Worm (Caenorhabditis elegans): Measurements from ENCODE around the gene spe-36.

DNA sequence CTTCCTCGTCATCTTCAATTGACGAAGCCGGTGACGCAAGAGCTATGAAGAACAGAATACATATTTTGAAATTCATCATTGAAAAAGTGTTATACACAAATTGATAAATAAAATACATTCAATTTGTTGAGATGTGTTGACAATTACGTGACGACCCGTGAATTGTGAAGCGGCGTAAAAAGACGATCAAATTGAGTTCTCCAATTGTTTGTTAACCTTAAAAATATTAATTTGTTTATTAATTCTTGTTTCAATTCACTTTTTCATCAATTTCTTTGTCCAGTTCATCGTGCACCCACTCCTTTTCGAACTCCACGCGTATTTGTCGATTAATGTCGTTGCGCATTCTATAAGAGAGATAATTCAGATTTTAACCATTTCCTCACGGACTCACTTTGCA is at the start of gene spe-36:
- TF ChIP-seq lin-39 (tag; optimal IDR thresholded peaks at IDR 0.05) (no peak), madf-9 (GFP tag; conservative IDR thresholded peaks at IDR 0.05) (no peak), unc-39 (tag; optimal IDR thresholded peaks at IDR 0.05) (no peak), ceh-62 (tag; optimal IDR thresholded peaks at IDR 0.05) (no peak), pha-4 (GFP tag; IDR thresholded peaks at IDR 0.05) (no peak), pha-4 (tag; optimal IDR thresholded peaks at IDR 0.05) (no peak), nhr-25 (tag; optimal IDR thresholded peaks at IDR 0.05; ENCODE audit: borderline replicate concordance, insufficient read depth) (no peak), duxl-1 (tag; optimal IDR thresholded peaks at IDR 0.05; ENCODE audit: poor library complexity) (no peak), lsy-2 (tag; optimal IDR thresholded peaks at IDR 0.05) (no peak), T26A8.4 (GFP tag; IDR thresholded peaks at IDR 0.05) (no peak), sdz-12 (GFP tag; optimal IDR thresholded peaks at IDR 0.05) (no peak), lim-7 (GFP tag; IDR thresholded peaks at IDR 0.05) (no peak), ama-1 (optimal IDR thresholded peaks at IDR 0.05) (no peak)
